Worm (Caenorhabditis elegans): ENCODE results near the gene sma-4.

ce11 chrIII:5863774-5864173, 47.7 kb downstream of the sma-4 start, which contains the start of gene dnpp-1:
- no peak for TF ChIP-seq T22C8.4 (GFP tag; IDR thresholded peaks at IDR 0.05)
- no peak for TF ChIP-seq med-1 (GFP tag; optimal IDR thresholded peaks at IDR 0.05; ENCODE audit: insufficient read depth)
- TF ChIP-seq ztf-29 (GFP tag; IDR thresholded peaks at IDR 0.05), result no peak
- no peak for TF ChIP-seq tab-1 (GFP tag; IDR thresholded peaks at IDR 0.05)
- no peak for TF ChIP-seq ref-1 (GFP tag; conservative IDR thresholded peaks at IDR 0.05)

Measured in whole organism, midembryonic.